Fruit fly (Drosophila melanogaster) whole organism, wandering third instar larva: ENCODE measurements around the gene lsn.
A peak's percentile ranks its signal among the peaks of the same experiment; 100 is the strongest.

ENCODE experiments used
- Abd-B ChIP-seq: fragments of >200 bp; optimal IDR thresholded peaks from 2 replicates; lab custom pipeline; 2017; ENCODE audit warnings: missing biosample characterization, missing genetic modification characterization
- CG32264 ChIP-seq: fragments of 200-800 bp; sonication (Bioruptor generic); optimal IDR thresholded peaks from 2 replicates; lab custom pipeline; 2016; ENCODE audit warnings: missing biosample characterization, missing genetic modification characterization
- CG9705 ChIP-seq: fragments of 200-800 bp; sonication (Bioruptor generic); optimal IDR thresholded peaks from 2 replicates; lab custom pipeline; 2018; ENCODE audit warnings: missing biosample characterization, mild to moderate bottlenecking, missing genetic modification characterization
- CrebA ChIP-seq: fragments of 200-800 bp; sonication (Bioruptor generic); optimal IDR thresholded peaks from 2 replicates; lab custom pipeline; 2016; ENCODE audit warnings: missing biosample characterization, mild to moderate bottlenecking, missing genetic modification characterization, borderline replicate concordance
- Dfd ChIP-seq: fragments of >200 bp; optimal IDR thresholded peaks from 2 replicates; lab custom pipeline; 2017; ENCODE audit warnings: missing biosample characterization, missing genetic modification characterization
- Dif ChIP-seq: fragments of 200-275, 200-300 bp; sonication (Bioruptor generic); optimal IDR thresholded peaks from 2 replicates; lab custom pipeline; 2018; ENCODE audit warnings: missing biosample characterization, missing genetic modification characterization; ENCODE audit not compliant: partially characterized antibody
- GATAd ChIP-seq: sonication (Bioruptor generic); optimal IDR thresholded peaks from 2 replicates; lab custom pipeline; 2016; ENCODE audit warnings: missing biosample characterization, missing genetic modification characterization
- HLH106 ChIP-seq: fragments of 200-800 bp; optimal IDR thresholded peaks from 3 replicates; lab custom pipeline; 2019; ENCODE audit warnings: missing biosample characterization, mild to moderate bottlenecking, missing genetic modification characterization, moderate library complexity
- Hnf4 ChIP-seq: fragments of 200-800 bp; sonication (Bioruptor generic); optimal IDR thresholded peaks from 2 replicates; lab custom pipeline; 2016; ENCODE audit warnings: missing biosample characterization, mild to moderate bottlenecking, missing genetic modification characterization
- Hr78 ChIP-seq: fragments of >200 bp; optimal IDR thresholded peaks from 2 replicates; lab custom pipeline; 2017; ENCODE audit warnings: missing biosample characterization, missing genetic modification characterization
- Hr83 ChIP-seq: fragments of 200-300 bp; sonication (Bioruptor generic); optimal IDR thresholded peaks from 2 replicates; lab custom pipeline; 2016; ENCODE audit warnings: missing biosample characterization, mild to moderate bottlenecking, missing genetic modification characterization, moderate library complexity; ENCODE audit not compliant: poor library complexity, severe bottlenecking
- Jra ChIP-seq: sonication (Bioruptor generic); optimal IDR thresholded peaks from 2 replicates; lab custom pipeline; 2016; ENCODE audit warnings: missing biosample characterization, missing genetic modification characterization
- Mio ChIP-seq: sonication (Bioruptor generic); optimal IDR thresholded peaks from 2 replicates; lab custom pipeline; 2016; ENCODE audit warnings: missing biosample characterization, missing genetic modification characterization
- N ChIP-seq: fragments of >200 bp; optimal IDR thresholded peaks from 2 replicates; lab custom pipeline; 2018; ENCODE audit warnings: missing biosample characterization, missing external identifiers, missing genetic modification characterization
- OdsH ChIP-seq: fragments of 200-800 bp; sonication (Bioruptor generic); optimal IDR thresholded peaks from 2 replicates; lab custom pipeline; 2016; ENCODE audit warnings: missing biosample characterization, mild to moderate bottlenecking, missing genetic modification characterization
- Rel ChIP-seq, 2 experiments: fragments of 200-800 bp; sonication (Bioruptor generic) in 1 of 2; optimal IDR thresholded peaks; 2 replicates in 1 of 2; 3 replicates in 1 of 2; lab custom pipeline; 2016 to 2019; ENCODE audit warnings: mild to moderate bottlenecking in 2 of 2, missing biosample characterization in 2 of 2, missing genetic modification characterization in 2 of 2, moderate library complexity in 1 of 2
- Sp1 ChIP-seq: fragments of 200-800 bp; sonication (Bioruptor generic); optimal IDR thresholded peaks from 3 replicates; lab custom pipeline; 2019; ENCODE audit warnings: missing biosample characterization, mild to moderate bottlenecking, missing genetic modification characterization, moderate library complexity
- Vsx2 ChIP-seq: fragments of 200-300, 225-300 bp; sonication (Bioruptor generic); optimal IDR thresholded peaks from 2 replicates; lab custom pipeline; 2018; ENCODE audit warnings: missing biosample characterization, missing genetic modification characterization; ENCODE audit not compliant: partially characterized antibody
- br ChIP-seq: fragments of 200-800 bp; sonication (Bioruptor generic); optimal IDR thresholded peaks from 2 replicates; lab custom pipeline; 2016; ENCODE audit warnings: missing biosample characterization, missing genetic modification characterization
- brk ChIP-seq: fragments of 200-800 bp; sonication (Bioruptor generic); optimal IDR thresholded peaks from 2 replicates; lab custom pipeline; 2016; ENCODE audit warnings: missing biosample characterization, mild to moderate bottlenecking, missing genetic modification characterization
- dl ChIP-seq, 2 experiments: fragments of 175-275, 200-275 bp in 1 of 2; fragments of 200-275 bp in 1 of 2; sonication (Bioruptor generic); optimal IDR thresholded peaks; lab custom pipeline; 2018; ENCODE audit warnings: mild to moderate bottlenecking in 2 of 2, missing biosample characterization in 2 of 2, missing genetic modification characterization in 2 of 2, moderate library complexity in 2 of 2; ENCODE audit not compliant: partially characterized antibody in 2 of 2, insufficient read depth in 1 of 2
- dmrt93B ChIP-seq: fragments of 200-800 bp; sonication (Bioruptor generic); optimal IDR thresholded peaks from 2 replicates; lab custom pipeline; 2018; ENCODE audit warnings: missing biosample characterization, mild to moderate bottlenecking, missing genetic modification characterization
- dsf ChIP-seq: sonication (Bioruptor generic); optimal IDR thresholded peaks from 2 replicates; lab custom pipeline; 2016; ENCODE audit warnings: missing biosample characterization, missing genetic modification characterization, borderline replicate concordance
- ey ChIP-seq: fragments of 200-800 bp; sonication (Bioruptor generic); optimal IDR thresholded peaks from 2 replicates; lab custom pipeline; 2016; ENCODE audit warnings: missing biosample characterization, missing genetic modification characterization
- foxo ChIP-seq, 2 experiments: fragments of 200-800 bp; sonication (Bioruptor generic); optimal IDR thresholded peaks; 2 replicates in 1 of 2; 3 replicates in 1 of 2; lab custom pipeline; 2016 to 2017; ENCODE audit warnings: missing biosample characterization in 2 of 2, missing genetic modification characterization in 2 of 2
- fru ChIP-seq: fragments of 200-800 bp; sonication (Bioruptor generic); optimal IDR thresholded peaks from 3 replicates; lab custom pipeline; 2016; ENCODE audit warnings: missing biosample characterization, mild to moderate bottlenecking, missing genetic modification characterization
- h ChIP-seq: fragments of 200-800 bp; sonication (Bioruptor generic); optimal IDR thresholded peaks from 3 replicates; lab custom pipeline; 2016; ENCODE audit warnings: missing biosample characterization, mild to moderate bottlenecking, missing genetic modification characterization
- jim ChIP-seq: fragments of 175-275, 200-325 bp; sonication (Bioruptor generic); optimal IDR thresholded peaks from 2 replicates; lab custom pipeline; 2016; ENCODE audit warnings: missing biosample characterization, mild to moderate bottlenecking, missing genetic modification characterization
- lola ChIP-seq: fragments of >200 bp; optimal IDR thresholded peaks from 2 replicates; lab custom pipeline; 2017; ENCODE audit warnings: missing biosample characterization, missing genetic modification characterization
- psq ChIP-seq: fragments of 200-800 bp; sonication (Bioruptor generic); optimal IDR thresholded peaks from 3 replicates; lab custom pipeline; 2017; ENCODE audit warnings: missing biosample characterization, mild to moderate bottlenecking, missing genetic modification characterization, moderate library complexity
- rgr ChIP-seq: fragments of 200-800 bp; sonication (Bioruptor generic); optimal IDR thresholded peaks from 3 replicates; lab custom pipeline; 2016; ENCODE audit warnings: missing biosample characterization, mild to moderate bottlenecking, missing genetic modification characterization
- sage ChIP-seq: fragments of 200-800 bp; sonication (Bioruptor generic); optimal IDR thresholded peaks from 2 replicates; lab custom pipeline; 2016; ENCODE audit warnings: missing biosample characterization, mild to moderate bottlenecking, missing genetic modification characterization
- sv ChIP-seq: fragments of 200-800 bp; sonication (Bioruptor generic); optimal IDR thresholded peaks from 3 replicates; lab custom pipeline; 2016; ENCODE audit warnings: missing biosample characterization, missing genetic modification characterization
- tai ChIP-seq: sonication (Bioruptor generic); optimal IDR thresholded peaks from 2 replicates; lab custom pipeline; 2016; ENCODE audit warnings: missing biosample characterization, missing genetic modification characterization
- usp ChIP-seq: fragments of >200 bp; optimal IDR thresholded peaks from 2 replicates; lab custom pipeline; 2017; ENCODE audit warnings: missing biosample characterization, missing genetic modification characterization
- woc ChIP-seq: sonication (Bioruptor generic); optimal IDR thresholded peaks from 2 replicates; lab custom pipeline; 2016; ENCODE audit warnings: missing biosample characterization, mild to moderate bottlenecking, missing genetic modification characterization

lsn gene

dm6 chr3R:21897565-21897964 lies 32.6 kb downstream of the lsn start (continued):
- TF ChIP-seq usp (GFP tag; lab: Kevin White, UChicago), result no peak
- no peak for TF ChIP-seq Hr78 (GFP tag; lab: Kevin White, UChicago)
- peak; percentile 79 for TF ChIP-seq Hnf4 (GFP tag; lab: Kevin White, UChicago)
- TF ChIP-seq N (GFP tag; lab: Kevin White, UChicago), result no peak
- peak; percentile 60 for TF ChIP-seq CG32264 (GFP tag; lab: Kevin White, UChicago)
- no peak for TF ChIP-seq lola (GFP tag; lab: Kevin White, UChicago)
- TF ChIP-seq Hr83 (GFP tag; lab: Kevin White, UChicago), result peak; percentile 10

dm6 chr3R:21898758-21899157 lies 33.8 kb downstream of the lsn start:
- TF ChIP-seq ey (GFP tag; lab: Kevin White, UChicago) (no peak), Rel (GFP tag; optimal IDR thresholded peaks at IDR 0.05; lab: Kevin White, UChicago) (no peak), Rel (tag; optimal IDR thresholded peaks at IDR 0.05; lab: Kevin White, UChicago) (peak; percentile 89), rgr (GFP tag; lab: Kevin White, UChicago) (no peak), fru (GFP tag; lab: Kevin White, UChicago) (no peak)

- peak; percentile 35 for TF ChIP-seq OdsH (GFP tag; lab: Kevin White, UChicago)
- no peak for TF ChIP-seq sage (GFP tag; lab: Kevin White, UChicago)
- peak; percentile 45 for TF ChIP-seq dmrt93B
- TF ChIP-seq br (GFP tag; lab: Kevin White, UChicago), result peak; percentile 15
- TF ChIP-seq ey (GFP tag; lab: Kevin White, UChicago), result peak; percentile 21
- peak; percentile 71 for TF ChIP-seq HLH106
- peak; percentile 77 for TF ChIP-seq Dfd (GFP tag; lab: Kevin White, UChicago)
- TF ChIP-seq foxo (GFP tag; optimal IDR thresholded peaks at IDR 0.05; lab: Kevin White, UChicago), result peak in 1 of 2 experiments; percentile 59
- peak; percentile 28 for TF ChIP-seq h (GFP tag; lab: Kevin White, UChicago)
- TF ChIP-seq fru (GFP tag; lab: Kevin White, UChicago), result peak; percentile 69
- TF ChIP-seq CG9705 (GFP tag; lab: Kevin White, UChicago), result peak; percentile 2
- peak; percentile 19 for TF ChIP-seq woc (GFP tag; lab: Kevin White, UChicago)
- TF ChIP-seq Hr83 (GFP tag; lab: Kevin White, UChicago), result no peak
- TF ChIP-seq tai, result no peak
- peak; percentile 41 for TF ChIP-seq Sp1 (GFP tag; lab: Kevin White, UChicago)
- TF ChIP-seq psq (GFP tag; lab: Kevin White, UChicago), result peak; percentile 15
Observed at dm6 chr3R:21899170-21899575, 34.2 kb downstream of the lsn start.

- TF ChIP-seq HLH106, result peak; percentile 36
- TF ChIP-seq fru (GFP tag; lab: Kevin White, UChicago), result peak; percentile 31
- TF ChIP-seq psq (GFP tag; lab: Kevin White, UChicago), result peak; percentile 16
- TF ChIP-seq woc (GFP tag; lab: Kevin White, UChicago), result no peak
- no peak for TF ChIP-seq sage (GFP tag; lab: Kevin White, UChicago)
- TF ChIP-seq br (GFP tag; lab: Kevin White, UChicago), result no peak
- TF ChIP-seq dmrt93B, result peak; percentile 13
Observed at dm6 chr3R:21904345-21904744, 39.4 kb downstream of the lsn start.

DNA sequence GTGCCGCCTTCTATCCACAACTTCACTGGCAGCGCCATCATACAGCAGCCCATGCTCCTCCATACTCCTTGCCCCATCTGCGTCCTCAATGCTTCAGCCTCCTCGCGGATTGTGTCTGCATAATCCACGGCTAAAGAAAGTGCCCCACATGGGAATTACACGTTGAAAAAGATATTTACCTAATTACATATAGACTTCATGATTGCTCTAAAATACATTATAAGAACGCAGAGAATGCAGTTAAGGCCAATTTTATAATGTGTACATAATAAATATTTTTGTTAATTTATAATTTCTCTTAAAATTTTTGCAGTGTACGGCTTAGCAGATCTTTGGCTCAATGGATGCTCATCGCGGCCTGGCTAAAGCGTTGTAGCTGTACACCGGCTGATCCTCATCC lies 40.6 kb downstream of the lsn start:
- TF ChIP-seq Dif (GFP tag; lab: Kevin White, UChicago) (no peak), sage (GFP tag; lab: Kevin White, UChicago) (peak; percentile 29), Dfd (GFP tag; lab: Kevin White, UChicago) (no peak), rgr (GFP tag; lab: Kevin White, UChicago) (peak; percentile 68), Abd-B (GFP tag; lab: Kevin White, UChicago) (no peak), woc (GFP tag; lab: Kevin White, UChicago) (peak; percentile 49), CG9705 (GFP tag; lab: Kevin White, UChicago) (peak; percentile 32), Hr78 (GFP tag; lab: Kevin White, UChicago) (no peak), CG32264 (GFP tag; lab: Kevin White, UChicago) (no peak), Mio (GFP tag; lab: Kevin White, UChicago) (no peak), psq (GFP tag; lab: Kevin White, UChicago) (peak; percentile 66), br (GFP tag; lab: Kevin White, UChicago) (peak; percentile 27), Vsx2 (GFP tag; lab: Kevin White, UChicago) (no peak), fru (GFP tag; lab: Kevin White, UChicago) (peak; percentile 67), Sp1 (GFP tag; lab: Kevin White, UChicago) (peak; percentile 79), Hr83 (GFP tag; lab: Kevin White, UChicago) (no peak), HLH106 (peak; percentile 78), N (GFP tag; lab: Kevin White, UChicago) (no peak), dmrt93B (peak; percentile 57), usp (GFP tag; lab: Kevin White, UChicago) (no peak), h (GFP tag; lab: Kevin White, UChicago) (peak; percentile 79), Jra (GFP tag; lab: Kevin White, UChicago) (no peak), dl (GFP tag; optimal IDR thresholded peaks at IDR 0.05; lab: Kevin White, UChicago; ENCODE audit: insufficient read depth in 1 of 2, partially characterized antibody in 2 of 2) (no peak), brk (GFP tag; lab: Kevin White, UChicago) (peak; percentile 67), lola (GFP tag; lab: Kevin White, UChicago) (no peak), jim (GFP tag; lab: Kevin White, UChicago) (no peak), CrebA (GFP tag; lab: Kevin White, UChicago) (no peak), sv (GFP tag; lab: Kevin White, UChicago) (no peak), OdsH (GFP tag; lab: Kevin White, UChicago) (peak; percentile 78), GATAd (GFP tag; lab: Kevin White, UChicago) (no peak), dsf (GFP tag; lab: Kevin White, UChicago) (no peak)
